Worm (Caenorhabditis elegans) whole organism, L4/young adult: ENCODE measurements around the gene adah-1.

Source experiments
- W03F9.2 ChIP-seq: fragments of 150-350 bp; optimal IDR thresholded peaks from 2 replicates; lab custom pipeline; 2014; ENCODE audit warnings: missing biosample characterization, missing genetic modification characterization
- dao-5 ChIP-seq: sonication (generic microtip); optimal IDR thresholded peaks from 2 replicates; lab custom pipeline; 2016; ENCODE audit warnings: missing genotype, missing genetic modification characterization, moderate library complexity, missing compliant biosample characterization
- him-1 ChIP-seq: sonication (generic microtip); optimal IDR thresholded peaks from 2 replicates; lab custom pipeline; 2016; ENCODE audit warnings: missing genotype, missing genetic modification reagents, missing genetic modification characterization, missing compliant biosample characterization

adah-1 gene

DNA sequence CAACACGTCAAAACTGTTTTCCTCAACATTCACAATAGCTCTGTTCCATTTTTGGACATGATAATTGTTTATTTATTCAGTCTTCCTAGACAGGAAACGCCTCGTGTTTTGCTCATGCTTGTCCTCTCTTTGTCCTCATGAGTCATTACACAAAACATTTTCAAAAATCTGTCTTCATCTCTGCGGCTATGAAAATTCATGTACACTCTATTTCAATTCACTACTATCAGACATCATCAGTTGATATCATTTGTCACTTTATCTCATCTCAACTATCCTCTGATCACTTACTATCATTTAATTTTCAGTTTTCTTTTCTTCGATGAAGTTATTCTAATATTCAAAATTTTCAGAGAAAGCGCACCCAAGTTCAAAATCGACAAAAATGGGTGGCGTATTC lies at the start of gene adah-1:
Gene adah-1 (plus strand): TSS at position 354 of the 400 bp plus-strand sequence.
- no peak for TF ChIP-seq him-1 (tag; lab: Kevin White, UChicago)
- TF ChIP-seq dao-5 (tag; lab: Kevin White, UChicago), result no peak
- no peak for TF ChIP-seq W03F9.2 (tag; lab: Kevin White, UChicago)

DNA sequence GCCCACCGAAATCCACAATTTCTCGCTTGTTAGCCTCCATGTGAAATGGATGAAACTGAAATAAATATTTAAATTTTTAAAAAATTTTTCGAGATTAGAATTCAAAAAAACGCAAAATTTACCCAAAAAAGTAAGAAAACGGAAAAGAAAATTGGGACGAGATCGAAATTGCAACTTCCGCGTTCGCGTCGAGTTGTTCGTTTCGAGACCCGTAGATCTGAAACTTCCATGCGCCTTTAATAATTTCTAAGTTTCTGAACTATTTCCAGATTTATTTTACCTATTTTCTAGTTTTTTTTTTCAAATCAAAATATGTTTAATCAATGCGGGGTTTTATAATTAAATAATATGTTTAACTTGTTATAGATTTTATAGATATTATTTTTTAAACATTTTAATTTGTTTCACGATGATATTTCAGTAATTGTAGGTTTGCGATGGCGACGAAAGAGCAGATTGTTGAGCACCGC lies 46.9 kb upstream of the adah-1 start, which contains the start of the genes pgl-1 and him-3:
Gene pgl-1 (minus strand): TSS at position 230 of the 470 bp plus-strand sequence.
Gene him-3 (plus strand): TSS at position 420 of the 470 bp plus-strand sequence.
- TF ChIP-seq W03F9.2 (tag; lab: Kevin White, UChicago), result no peak
- TF ChIP-seq him-1 (tag; lab: Kevin White, UChicago), result no peak
- TF ChIP-seq dao-5 (tag; lab: Kevin White, UChicago), result no peak

DNA sequence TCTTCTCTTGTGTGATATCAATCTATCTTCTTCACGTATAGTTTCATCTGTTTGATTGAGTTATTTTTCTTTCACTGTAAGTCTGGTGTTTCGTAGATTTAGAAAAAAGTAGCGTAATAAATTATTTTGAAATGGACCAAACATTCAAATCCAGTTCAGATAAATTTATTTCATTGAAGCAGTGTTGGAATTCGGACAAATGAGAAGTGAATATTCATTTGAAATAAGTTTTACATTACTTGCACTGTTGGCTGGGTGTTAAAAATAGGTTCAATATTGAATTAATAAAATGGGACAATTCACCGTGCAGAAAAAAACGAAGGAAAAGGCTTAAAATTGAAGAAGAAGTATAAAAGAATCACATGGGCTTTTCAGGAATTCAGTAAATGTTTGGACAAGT lies 45.4 kb upstream of the adah-1 start:
- TF ChIP-seq W03F9.2 (tag; lab: Kevin White, UChicago), result no peak
- no peak for TF ChIP-seq him-1 (tag; lab: Kevin White, UChicago)
- no peak for TF ChIP-seq dao-5 (tag; lab: Kevin White, UChicago)

DNA sequence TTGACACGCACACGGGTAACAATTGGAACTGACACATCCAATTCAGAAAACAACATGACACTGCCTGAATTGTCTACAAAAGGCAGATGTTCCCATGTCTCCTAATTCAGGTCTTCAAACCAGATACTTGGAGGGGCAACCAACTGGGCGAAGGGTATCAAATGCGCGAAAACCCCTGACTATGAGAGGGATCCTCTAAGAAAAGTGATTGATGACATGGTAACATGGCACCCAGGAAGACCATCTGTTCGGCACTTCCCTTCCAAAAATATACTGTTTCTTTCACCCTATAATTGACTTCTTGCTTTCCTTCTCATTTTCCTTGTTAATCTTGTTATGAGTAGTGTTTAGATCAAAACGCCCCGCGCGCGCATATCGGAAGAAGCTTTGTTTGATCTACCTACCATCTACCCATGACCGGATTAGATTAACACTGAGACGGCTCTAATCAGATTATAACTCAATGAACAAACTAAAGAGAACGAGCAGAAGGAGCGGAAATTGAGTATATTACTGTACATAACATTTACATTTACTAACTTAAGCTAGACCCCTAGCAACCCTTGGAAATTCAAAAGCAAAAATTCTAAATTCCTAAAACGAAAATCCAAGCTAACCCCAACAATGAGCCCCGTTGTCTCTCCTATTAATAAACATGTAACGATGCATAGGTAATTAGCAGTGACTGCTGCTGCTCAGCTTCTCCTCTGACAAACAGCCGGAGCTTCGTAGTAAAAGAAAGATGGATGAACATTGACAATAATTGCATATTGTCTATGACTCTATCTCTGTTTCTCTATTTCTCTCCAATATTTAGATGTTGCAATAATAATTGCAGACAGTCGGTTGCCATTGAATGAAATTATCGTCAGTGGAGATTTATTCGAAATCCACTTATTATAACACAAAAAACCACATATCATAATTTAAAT lies 39.3 kb upstream of the adah-1 start:
- TF ChIP-seq dao-5 (tag; lab: Kevin White, UChicago), result no peak
- TF ChIP-seq him-1 (tag; lab: Kevin White, UChicago), result no peak
- no peak for TF ChIP-seq W03F9.2 (tag; lab: Kevin White, UChicago)

DNA sequence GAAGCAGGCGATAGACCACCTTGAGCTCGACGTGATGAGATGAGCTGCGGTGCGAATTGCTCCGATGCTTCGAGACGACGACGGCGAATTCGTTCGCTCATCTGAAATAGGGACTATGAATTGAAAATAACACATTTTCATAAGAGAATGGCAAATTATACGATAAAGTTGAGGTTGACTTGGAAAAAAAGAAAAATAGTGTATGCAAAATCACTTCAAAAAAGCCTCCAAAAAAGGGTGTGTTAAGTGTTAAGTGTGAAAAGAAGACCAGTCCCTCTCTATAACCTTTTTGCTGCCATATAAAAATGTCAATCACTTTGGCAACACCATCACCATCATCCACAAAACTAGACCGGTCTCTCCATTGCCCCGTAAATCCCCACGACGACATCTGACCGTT lies 37.2 kb upstream of the adah-1 start, which contains the start of gene prkl-1:
Gene prkl-1 (minus strand): TSS at position 101 of the 400 bp plus-strand sequence.
- no peak for TF ChIP-seq W03F9.2 (tag; lab: Kevin White, UChicago)

DNA sequence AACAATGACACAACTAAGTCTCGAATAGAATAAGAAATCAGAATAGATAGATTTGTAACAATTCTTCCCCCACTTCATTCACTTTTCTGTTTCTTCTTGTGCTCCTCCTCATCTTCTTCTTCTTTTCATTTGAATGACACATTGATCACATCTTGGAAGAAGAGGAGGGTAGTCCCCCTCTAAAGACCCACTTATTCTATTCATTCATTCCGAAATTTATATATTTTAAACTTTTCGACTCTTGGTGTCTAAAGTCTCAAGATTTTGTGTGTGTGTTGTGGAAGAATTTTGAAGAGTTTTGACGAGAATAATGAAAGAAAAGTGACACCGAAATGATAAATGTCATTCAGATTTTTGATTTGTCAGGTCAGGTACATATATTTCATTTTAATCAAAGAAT lies 32.9 kb upstream of the adah-1 start:
- TF ChIP-seq W03F9.2 (tag; lab: Kevin White, UChicago) (no peak), him-1 (tag; lab: Kevin White, UChicago) (no peak), dao-5 (tag; lab: Kevin White, UChicago) (no peak)

DNA sequence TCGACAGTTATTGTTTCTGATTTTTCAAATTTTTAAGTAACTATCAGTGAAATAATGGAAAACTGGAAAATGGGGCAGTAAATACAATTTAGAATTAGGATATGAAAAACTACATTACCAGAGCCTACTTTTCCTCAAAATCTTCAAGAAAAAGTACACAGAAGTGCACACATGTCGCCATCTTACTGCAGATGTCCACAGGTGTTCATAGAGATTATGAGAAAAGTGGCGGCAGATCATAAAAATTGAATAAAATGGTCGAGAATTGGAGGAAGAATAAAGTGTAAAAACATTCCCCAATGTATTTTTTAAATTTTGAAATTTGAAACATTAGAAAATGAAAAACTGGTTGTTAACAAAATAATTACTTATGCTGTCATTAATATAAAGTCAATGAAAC lies 26.1 kb upstream of the adah-1 start:
- TF ChIP-seq him-1 (tag; lab: Kevin White, UChicago), result no peak
- no peak for TF ChIP-seq W03F9.2 (tag; lab: Kevin White, UChicago)
- no peak for TF ChIP-seq dao-5 (tag; lab: Kevin White, UChicago)

DNA sequence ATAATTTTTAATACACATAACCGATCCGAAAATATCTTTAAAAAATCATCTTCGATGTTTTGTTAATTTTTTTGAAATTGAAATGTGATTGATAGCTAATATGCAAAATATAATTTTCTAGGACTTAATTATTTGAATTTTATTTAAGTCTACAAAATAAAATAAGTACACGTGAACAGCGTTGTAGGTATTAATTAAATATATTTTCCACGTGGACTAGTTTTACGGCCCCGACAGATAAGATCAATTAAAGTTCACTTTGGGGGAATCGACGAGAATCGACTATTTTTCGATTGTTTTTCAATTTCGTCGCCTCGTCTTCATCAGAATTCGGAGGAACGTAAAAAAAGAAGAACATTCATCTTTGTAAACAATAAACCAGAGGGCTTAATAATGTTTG lies 24.8 kb upstream of the adah-1 start, which contains the start of gene C25A8.5:
Gene C25A8.5 (plus strand): TSS at position 301 of the 400 bp plus-strand sequence.
- TF ChIP-seq dao-5 (tag; lab: Kevin White, UChicago) (no peak), him-1 (tag; lab: Kevin White, UChicago) (no peak), W03F9.2 (tag; lab: Kevin White, UChicago) (no peak)

DNA sequence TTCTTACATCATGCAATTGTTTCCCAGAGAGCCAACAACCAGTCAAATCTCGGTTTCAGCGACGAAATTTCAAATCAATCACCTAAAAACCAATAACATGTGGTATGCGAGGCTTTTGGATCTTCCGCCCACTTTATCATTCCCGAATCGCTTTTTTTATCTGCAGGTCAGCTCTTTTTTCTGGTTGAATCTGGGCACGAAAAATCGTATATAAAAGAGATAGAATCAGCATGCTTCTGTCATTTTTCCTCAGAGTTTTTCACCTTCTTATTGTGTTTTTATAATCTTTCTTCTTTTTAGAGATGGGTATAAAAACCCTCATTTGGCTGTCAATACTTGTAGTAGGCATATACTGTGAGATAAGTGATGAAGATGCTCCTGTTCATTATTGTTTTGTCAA lies 20.7 kb upstream of the adah-1 start, which contains the start of gene cht-3:
Gene cht-3 (plus strand): TSS at position 301 of the 400 bp plus-strand sequence.
- no peak for TF ChIP-seq him-1 (tag; lab: Kevin White, UChicago)
- TF ChIP-seq W03F9.2 (tag; lab: Kevin White, UChicago), result no peak
- TF ChIP-seq dao-5 (tag; lab: Kevin White, UChicago), result no peak

DNA sequence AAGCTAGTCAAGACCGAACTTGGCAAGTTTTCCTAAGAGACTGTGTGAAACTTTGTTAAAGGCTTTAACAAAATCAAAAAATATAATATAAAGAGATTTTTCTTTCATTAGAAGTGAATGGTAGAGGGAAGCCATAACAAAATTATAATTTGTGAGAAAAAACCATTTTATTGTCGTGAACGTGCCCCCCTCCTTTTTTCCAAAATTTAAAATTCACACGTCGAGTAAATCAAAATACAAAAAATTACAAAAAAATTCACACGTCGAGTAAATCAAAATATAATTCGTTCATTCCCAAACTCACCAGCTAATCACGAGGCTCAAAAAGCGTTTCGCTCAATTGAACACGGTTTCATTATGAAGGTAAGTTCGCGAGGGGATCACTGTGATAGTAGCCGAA lies 14.5 kb upstream of the adah-1 start, which contains the start of gene C25A8.2:
Gene C25A8.2 (plus strand): TSS at position 301 of the 400 bp plus-strand sequence.
- TF ChIP-seq W03F9.2 (tag; lab: Kevin White, UChicago) (no peak), him-1 (tag; lab: Kevin White, UChicago) (no peak), dao-5 (tag; lab: Kevin White, UChicago) (no peak)

DNA sequence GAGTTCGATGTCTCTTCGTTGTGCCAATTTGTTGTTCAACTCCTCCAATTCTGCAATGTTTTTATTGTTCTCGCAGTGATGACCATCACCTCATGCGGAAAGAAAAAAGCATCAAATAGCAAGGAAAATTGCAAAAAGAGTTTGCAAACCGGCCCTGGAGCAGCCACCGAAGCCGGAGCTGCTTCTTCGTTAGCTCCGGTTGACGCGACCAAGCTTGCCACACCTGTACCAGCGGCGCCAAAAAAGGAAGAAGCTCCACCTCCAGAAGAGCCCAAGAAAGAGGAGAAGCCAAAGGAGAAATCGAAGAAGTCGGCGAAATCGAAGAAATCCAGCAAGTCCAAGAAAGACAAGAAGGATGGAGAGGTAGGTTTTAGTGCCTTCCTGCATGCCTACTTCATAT lies 13.8 kb upstream of the adah-1 start:
- no peak for TF ChIP-seq W03F9.2 (tag; lab: Kevin White, UChicago)
- no peak for TF ChIP-seq him-1 (tag; lab: Kevin White, UChicago)
- TF ChIP-seq dao-5 (tag; lab: Kevin White, UChicago), result no peak

DNA sequence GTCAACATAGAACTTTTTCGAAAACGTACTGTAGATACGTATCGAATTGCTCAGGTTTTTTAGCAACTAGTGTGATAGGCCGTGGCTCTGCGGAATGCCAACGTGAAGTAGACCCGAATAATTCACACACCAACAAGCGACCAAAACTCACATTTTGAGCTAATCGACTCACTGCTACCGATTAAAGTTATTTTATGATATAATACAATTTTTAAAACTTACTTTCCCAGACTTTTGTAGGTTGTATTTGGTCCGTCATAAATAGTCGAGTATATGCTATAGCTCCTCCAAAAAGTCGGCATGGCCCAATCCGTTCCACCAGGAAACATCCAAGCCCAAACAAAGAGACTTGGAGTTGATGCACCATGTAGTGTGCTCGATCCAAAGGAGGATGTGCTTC lies 13.2 kb upstream of the adah-1 start, which contains the start of gene C25A8.1:
Gene C25A8.1 (plus strand): TSS at position 301 of the 400 bp plus-strand sequence.
- no peak for TF ChIP-seq dao-5 (tag; lab: Kevin White, UChicago)
- TF ChIP-seq him-1 (tag; lab: Kevin White, UChicago), result no peak
- no peak for TF ChIP-seq W03F9.2 (tag; lab: Kevin White, UChicago)

DNA sequence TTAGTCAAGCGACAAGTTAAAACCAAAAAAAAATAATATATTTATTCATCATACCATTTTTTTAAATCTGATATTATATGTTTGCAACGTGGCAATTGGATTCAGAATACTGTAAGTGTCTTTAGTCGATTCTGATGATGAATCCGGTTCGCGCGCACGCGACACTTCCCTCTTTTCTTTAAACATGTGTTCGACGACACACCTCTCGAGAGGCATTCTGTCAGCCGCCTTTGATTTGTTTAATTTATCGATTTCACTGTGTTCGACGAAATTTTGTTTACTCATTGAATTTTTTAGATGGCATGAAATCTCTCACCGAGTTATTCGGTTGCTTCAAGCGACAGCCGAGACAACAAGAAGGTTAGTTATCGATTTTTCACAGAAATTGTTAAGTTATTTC lies 12.3 kb upstream of the adah-1 start, which contains the start of gene trxr-1:
Gene trxr-1 (plus strand): TSS at position 227 of the 400 bp plus-strand sequence.
- TF ChIP-seq him-1 (tag; lab: Kevin White, UChicago) (no peak), dao-5 (tag; lab: Kevin White, UChicago) (no peak), W03F9.2 (tag; lab: Kevin White, UChicago) (no peak)
